Worm (Caenorhabditis elegans) whole organism, L1 larva: ENCODE data around the gene K10D6.3.

ENCODE experiments used
- elt-3 ChIP-seq, 6 experiments: fragments of 150-350 bp in 1 of 6; sonication (generic microtip); optimal IDR thresholded peaks; 2 replicates each; lab custom pipeline; 2017 to 2018; ENCODE audit warnings: missing biosample characterization in 6 of 6, missing genetic modification characterization in 6 of 6, inconsistent platforms in 1 of 6
- unc-86 ChIP-seq: sonication (generic microtip); optimal IDR thresholded peaks from 2 replicates; lab custom pipeline; 2016; ENCODE audit warnings: missing genetic modification characterization, missing compliant biosample characterization
- ztf-11 ChIP-seq, 2 experiments: sonication (generic microtip); optimal IDR thresholded peaks; 2 replicates each; lab custom pipeline; 2016 to 2017; ENCODE audit warnings: missing genetic modification characterization in 2 of 2, missing biosample characterization in 1 of 2, missing compliant biosample characterization in 1 of 2

ce11 chrV:11177577-11177976, 22.8 kb upstream of the K10D6.3 start, which contains the start of gene gpa-1:
- TF ChIP-seq unc-86 (tag; lab: Kevin White, UChicago) = no peak
- no peak for TF ChIP-seq elt-3 (tag; optimal IDR thresholded peaks at IDR 0.05; lab: Kevin White, UChicago)
- no peak for TF ChIP-seq ztf-11 (tag; optimal IDR thresholded peaks at IDR 0.05; lab: Kevin White, UChicago)
